Worm (Caenorhabditis elegans) whole organism, late embryonic: ENCODE data around the gene mgl-1.

Source experiments
- T23F11.4 ChIP-seq: fragments of 200-800 bp; sonication (Bioruptor generic); optimal IDR thresholded peaks from 2 replicates; lab custom pipeline; 2018; ENCODE audit warnings: mild to moderate bottlenecking, missing genetic modification characterization, missing compliant biosample characterization
- dmd-4 ChIP-seq: sonication (generic microtip); optimal IDR thresholded peaks from 2 replicates; lab custom pipeline; 2016; ENCODE audit warnings: borderline replicate concordance, missing genetic modification characterization, missing compliant biosample characterization
- hlh-30 ChIP-seq: sonication (generic microtip); optimal IDR thresholded peaks from 2 replicates; lab custom pipeline; 2017; ENCODE audit warnings: antibody characterized with exemption, missing genetic modification characterization, missing compliant biosample characterization; ENCODE audit not compliant: insufficient read depth
- pha-4 ChIP-seq: fragments of 150-350 bp; optimal IDR thresholded peaks from 2 replicates; lab custom pipeline; 2018; ENCODE audit warnings: missing biosample characterization, missing genetic modification reagents, missing genetic modification characterization
- sox-4 ChIP-seq: sonication (generic microtip); optimal IDR thresholded peaks from 2 replicates; lab custom pipeline; 2017; ENCODE audit warnings: mild to moderate bottlenecking, missing genetic modification characterization, inconsistent platforms, missing compliant biosample characterization

DNA sequence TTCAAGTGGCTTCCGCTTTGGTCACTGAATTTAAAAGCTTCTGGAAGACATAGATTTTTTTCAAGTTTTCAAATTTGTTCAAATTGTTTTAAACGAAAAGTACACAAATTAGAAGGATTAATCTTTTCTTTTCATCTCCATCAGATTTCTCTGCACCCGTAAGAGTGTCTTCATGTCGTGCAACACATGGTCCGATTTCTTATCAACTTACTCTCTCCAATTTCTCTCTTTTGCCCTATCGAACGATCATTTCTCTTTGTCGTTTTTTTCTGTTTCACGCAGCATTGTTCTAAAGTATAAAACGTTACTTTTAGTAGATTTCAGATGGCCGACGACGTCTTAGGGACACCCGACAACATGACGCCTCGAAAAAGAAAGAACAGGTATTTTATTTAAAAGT is 10.8 kb downstream of the mgl-1 start, which contains the start of gene pssy-1:
- TF ChIP-seq sox-4 (tag; lab: Kevin White, UChicago) (no peak), T23F11.4 (GFP tag; lab: Kevin White, UChicago) (no peak), dmd-4 (tag; lab: Kevin White, UChicago) (no peak), hlh-30 (tag; lab: Kevin White, UChicago) (no peak), pha-4 (tag; lab: Kevin White, UChicago) (no peak)
